Fruit fly (Drosophila melanogaster): Measurements from ENCODE around the gene CG18666.

The CG18666 gene

DNA sequence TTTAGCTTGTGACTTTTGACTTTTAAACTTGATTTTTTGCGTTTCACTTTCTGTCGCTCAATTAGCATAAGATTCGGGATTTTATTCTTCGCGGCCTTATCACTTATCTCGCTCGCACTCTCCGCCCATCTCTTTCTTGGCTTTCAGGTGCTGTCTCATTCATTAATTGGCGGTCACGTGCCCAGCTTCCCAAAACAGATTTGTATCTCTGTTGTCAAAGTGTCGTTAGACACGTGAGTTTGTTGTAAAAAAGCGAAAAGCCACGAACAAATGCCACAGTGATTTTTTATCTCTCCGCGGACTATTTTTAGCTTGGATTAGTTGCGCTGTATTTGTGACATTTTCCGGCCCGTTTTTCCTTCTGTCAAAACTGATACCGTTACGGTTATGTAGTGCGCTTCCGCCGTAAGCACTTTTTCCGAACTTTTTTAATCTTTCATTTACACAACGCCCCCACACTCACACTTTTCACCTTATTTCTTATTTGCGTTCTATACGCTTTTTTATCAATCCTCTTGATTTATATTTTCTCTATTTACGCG, 22.3 kb downstream of the CG18666 start:
- TF ChIP-seq inv (GFP tag; IDR thresholded peaks at IDR 0.05; ENCODE audit: partially characterized antibody) (no peak), Hr78 (GFP tag; optimal IDR thresholded peaks at IDR 0.05) (peak in 1 of 2 experiments; percentile 5), Adf1 (GFP tag; IDR thresholded peaks at IDR 0.05) (0 out of 2 replicates have a peak, but pooled peaks have one; percentile 36), oc (tag; optimal IDR thresholded peaks at IDR 0.05) (no peak), Pdp1 (GFP tag; optimal IDR thresholded peaks at IDR 0.05) (peak in 1 of 2 experiments; percentile 59), sim (GFP tag; IDR thresholded peaks at IDR 0.05) (0 out of 2 replicates have a peak, but pooled peaks have one; percentile 6), kni (GFP tag; optimal IDR thresholded peaks at IDR 0.05) (peak; percentile 8), cwo (GFP tag; optimal IDR thresholded peaks at IDR 0.05) (peak; percentile 91), MTF-1 (GFP tag; optimal IDR thresholded peaks at IDR 0.05; ENCODE audit: borderline replicate concordance) (no peak), Gug (GFP tag; IDR thresholded peaks at IDR 0.05) (no peak), grn (GFP tag; optimal IDR thresholded peaks at IDR 0.05) (peak; percentile 76), grau (tag; optimal IDR thresholded peaks at IDR 0.05) (no peak), CG3163 (GFP tag; optimal IDR thresholded peaks at IDR 0.05) (peak; percentile 51)

DNA sequence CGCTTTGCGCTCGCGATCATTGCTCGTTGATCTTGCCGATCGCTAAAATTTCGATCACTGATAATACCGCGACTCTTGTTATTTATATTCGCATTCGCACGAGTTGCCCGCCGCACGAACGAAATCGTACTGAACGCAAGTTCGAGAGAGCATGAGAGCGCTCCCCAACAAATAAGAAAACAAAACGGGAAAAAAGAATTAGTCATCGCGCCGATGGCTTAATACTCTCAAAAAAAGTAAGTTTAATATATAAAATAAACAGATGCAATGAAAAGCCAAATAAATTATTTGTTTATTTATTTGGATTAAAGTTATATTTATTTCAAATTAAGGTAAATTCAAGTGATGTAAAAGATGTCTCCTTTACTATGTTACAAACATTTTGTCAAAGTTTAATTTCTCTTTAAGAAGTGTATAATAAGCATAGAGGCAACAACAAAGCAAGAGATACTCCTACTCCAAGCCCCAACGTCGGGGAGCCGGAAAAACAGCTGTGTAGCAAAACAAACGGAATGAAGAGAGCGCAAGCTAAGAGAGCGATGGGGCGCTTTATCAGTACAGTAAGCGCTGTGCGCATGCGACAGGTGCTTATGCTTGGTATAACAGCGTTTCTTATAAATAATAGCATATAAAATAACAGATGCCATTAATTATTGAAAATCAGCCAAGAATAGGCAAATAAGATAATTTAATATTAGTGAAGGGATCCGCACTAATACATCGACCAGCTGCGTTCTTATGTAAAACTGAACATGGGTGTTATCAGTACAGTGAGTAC, 22.9 kb downstream of the CG18666 start:
- no peak for TF ChIP-seq hth (optimal IDR thresholded peaks at IDR 0.05)
- peak; percentile 87 for TF ChIP-seq Med (GFP tag)
- TF ChIP-seq vnd (GFP tag; IDR thresholded peaks at IDR 0.05; ENCODE audit: partially characterized antibody) = no peak
- peak; percentile 46 for TF ChIP-seq jumu (GFP tag; optimal IDR thresholded peaks at IDR 0.05)
- TF ChIP-seq CG4707 (GFP tag; optimal IDR thresholded peaks at IDR 0.05) = peak; percentile 33
- no peak for TF ChIP-seq toy (GFP tag; IDR thresholded peaks at IDR 0.05)
- TF ChIP-seq CG12769 (tag; optimal IDR thresholded peaks at IDR 0.05) = peak; percentile 81
- peak; percentile 85 for TF ChIP-seq CG2120 (GFP tag; optimal IDR thresholded peaks at IDR 0.05)
- peak; percentile 81 for TF ChIP-seq CG8924 (tag; optimal IDR thresholded peaks at IDR 0.05)
- peak; percentile 52 for TF ChIP-seq Dad (GFP tag; optimal IDR thresholded peaks at IDR 0.05)
- TF ChIP-seq CG14860 (GFP tag; IDR thresholded peaks at IDR 0.05; ENCODE audit: partially characterized antibody) = no peak
- TF ChIP-seq Bteb2 (GFP tag; optimal IDR thresholded peaks at IDR 0.05) = peak; percentile 57
- TF ChIP-seq CG17328 (GFP tag; IDR thresholded peaks at IDR 0.05) = peak; percentile 65
- no peak for TF ChIP-seq CG1832 (GFP tag; optimal IDR thresholded peaks at IDR 0.05)
- TF ChIP-seq zf30C (GFP tag; optimal IDR thresholded peaks at IDR 0.05) = no peak
- TF ChIP-seq Kr (GFP tag; optimal IDR thresholded peaks at IDR 0.05) = no peak
- no peak for TF ChIP-seq fru (optimal IDR thresholded peaks at IDR 0.05)
- peak; percentile 81 for TF ChIP-seq Meics (GFP tag; optimal IDR thresholded peaks at IDR 0.05)
- TF ChIP-seq org-1 (GFP tag; optimal IDR thresholded peaks at IDR 0.05) = peak; percentile 77
- peak; percentile 84 for TF ChIP-seq CG10267 (tag; optimal IDR thresholded peaks at IDR 0.05)
- peak; percentile 50; the same call in 1 of the 3 replicates for TF ChIP-seq gce (GFP tag; IDR thresholded peaks at IDR 0.05)
- no peak for TF ChIP-seq CG6175 (GFP tag; IDR thresholded peaks at IDR 0.05)
- TF ChIP-seq Hr51 (GFP tag; optimal IDR thresholded peaks at IDR 0.05) = peak; percentile 24 to 79
- TF ChIP-seq NFAT (GFP tag; IDR thresholded peaks at IDR 0.05) = no peak; the same call in 1 of the 2 replicates
- no peak for TF ChIP-seq Dip2 (GFP tag; IDR thresholded peaks at IDR 0.05)
- no peak for TF ChIP-seq CG5245 (GFP tag; optimal IDR thresholded peaks at IDR 0.05)
- peak; percentile 55 for TF ChIP-seq CG32532 (GFP tag; IDR thresholded peaks at IDR 0.05)
- peak; percentile 56; the same call in 1 of the 2 replicates for TF ChIP-seq sim (GFP tag; IDR thresholded peaks at IDR 0.05)
- TF ChIP-seq bsh (GFP tag; optimal IDR thresholded peaks at IDR 0.05) = peak; percentile 55 to 70
- no peak for TF ChIP-seq fd102C (GFP tag; optimal IDR thresholded peaks at IDR 0.05)
- no peak for TF ChIP-seq CG15011 (GFP tag; optimal IDR thresholded peaks at IDR 0.05)
- TF ChIP-seq CG12155 (GFP tag; optimal IDR thresholded peaks at IDR 0.05) = peak; percentile 44
- peak; percentile 72 for TF ChIP-seq Chrac-16 (GFP tag; optimal IDR thresholded peaks at IDR 0.05)
- TF ChIP-seq CG3726 (GFP tag; IDR thresholded peaks at IDR 0.05) = no peak
- peak; percentile 78; the same call in 2 of the 4 replicates for TF ChIP-seq chinmo (GFP tag; IDR thresholded peaks at IDR 0.05; ENCODE audit: partially characterized antibody)

Data from whole organism, embryonic.